Worm (Caenorhabditis elegans): ENCODE measurements around the gene F28B12.6.

ce11 chrII:5961317-5961716 is 20.7 kb downstream of the F28B12.6 start, which contains the start of gene B0034.7:
- TF ChIP-seq nhr-10 (tag; optimal IDR thresholded peaks at IDR 0.05), result no peak
- no peak for TF ChIP-seq egl-43 (GFP tag; IDR thresholded peaks at IDR 0.05)
- no peak for TF ChIP-seq lin-15B (tag; optimal IDR thresholded peaks at IDR 0.05)
- TF ChIP-seq aly-2 (tag; optimal IDR thresholded peaks at IDR 0.05), result no peak
- TF ChIP-seq fos-1 (tag; optimal IDR thresholded peaks at IDR 0.05), result no peak
- no peak for TF ChIP-seq ZK546.5 (tag; optimal IDR thresholded peaks at IDR 0.05)
- no peak for TF ChIP-seq Y75B8A.6 (GFP tag; IDR thresholded peaks at IDR 0.05)
- no peak for TF ChIP-seq set-16 (GFP tag; IDR thresholded peaks at IDR 0.05)
- TF ChIP-seq lsy-2 (tag; optimal IDR thresholded peaks at IDR 0.05), result no peak
